Worm (Caenorhabditis elegans) whole organism, late embryonic: ENCODE data around the gene chil-1.

Source experiments
- F13H6.1 ChIP-seq: sonication (generic microtip); optimal IDR thresholded peaks from 2 replicates; lab custom pipeline; 2016; ENCODE audit warnings: missing genetic modification characterization, missing compliant biosample characterization
- ceh-24 ChIP-seq: sonication (generic microtip); optimal IDR thresholded peaks from 2 replicates; lab custom pipeline; 2016; ENCODE audit warnings: mild to moderate bottlenecking, missing genetic modification characterization, missing compliant biosample characterization
- ceh-30 ChIP-seq: fragments of 150-350 bp; optimal IDR thresholded peaks from 2 replicates; lab custom pipeline; 2014; ENCODE audit warnings: missing biosample characterization, missing genetic modification characterization
- fkh-10 ChIP-seq: fragments of 150-350 bp; optimal IDR thresholded peaks from 2 replicates; lab custom pipeline; 2014; ENCODE audit warnings: missing biosample characterization, missing genetic modification reagents, missing genetic modification characterization
- nhr-11 ChIP-seq: fragments of 150-350 bp; optimal IDR thresholded peaks from 2 replicates; lab custom pipeline; 2014; ENCODE audit warnings: missing biosample characterization, missing genetic modification characterization
- pqm-1 ChIP-seq: sonication (generic microtip); optimal IDR thresholded peaks from 2 replicates; lab custom pipeline; 2016; ENCODE audit warnings: missing genetic modification characterization, missing compliant biosample characterization
- sox-4 ChIP-seq: sonication (generic microtip); optimal IDR thresholded peaks from 2 replicates; lab custom pipeline; 2017; ENCODE audit warnings: mild to moderate bottlenecking, missing genetic modification characterization, inconsistent platforms, missing compliant biosample characterization
- unc-86 ChIP-seq: sonication (generic microtip); optimal IDR thresholded peaks from 2 replicates; lab custom pipeline; 2016; ENCODE audit warnings: missing genetic modification characterization, missing compliant biosample characterization

- TF ChIP-seq nhr-11 (tag; lab: Kevin White, UChicago) (no peak), sox-4 (tag; lab: Kevin White, UChicago) (no peak), pqm-1 (tag; lab: Kevin White, UChicago) (no peak), ceh-30 (tag; lab: Kevin White, UChicago) (no peak), unc-86 (no peak), F13H6.1 (tag; lab: Kevin White, UChicago) (no peak), fkh-10 (no peak), ceh-24 (tag; lab: Kevin White, UChicago) (no peak)
These were observed 35.2 kb downstream of the chil-1 start, which contains the start of gene ZK938.12 for ce11 chrII:9831033-9831432.
